Worm (Caenorhabditis elegans) whole organism, young adult: ENCODE measurements around the gene snet-1.

Experiments
- B0336.3 ChIP-seq: fragments of 200-800 bp; sonication (Bioruptor generic); IDR thresholded peaks from 2 replicates; pipeline ENCODE4 v1.3.6; 2022; ENCODE audit warnings: missing genetic modification characterization, missing compliant biosample characterization
- F39B2.1 ChIP-seq: fragments of 200-800 bp; sonication (Bioruptor generic); IDR thresholded peaks from 2 replicates; pipeline ENCODE4 v1.3.6; 2022; ENCODE audit warnings: missing genetic modification reagents, missing genetic modification characterization, missing compliant biosample characterization
- T07F8.4 ChIP-seq: sonication (generic microtip); optimal IDR thresholded peaks from 2 replicates; lab custom pipeline; 2016; ENCODE audit warnings: mild to moderate bottlenecking, missing genetic modification characterization, moderate library complexity, missing compliant biosample characterization
- akir-1 ChIP-seq: fragments of 200-800 bp; sonication (Bioruptor generic); optimal IDR thresholded peaks from 2 replicates; lab custom pipeline; 2018; ENCODE audit warnings: mild to moderate bottlenecking, missing genetic modification characterization, moderate library complexity, missing compliant biosample characterization
- attf-6 ChIP-seq: fragments of 200-800 bp; sonication (Bioruptor generic); IDR thresholded peaks from 2 replicates; pipeline ENCODE4 v1.3.6; 2022; ENCODE audit warnings: missing genetic modification reagents, missing genetic modification characterization, missing compliant biosample characterization
- bed-2 ChIP-seq: fragments of 200-800 bp; sonication (Bioruptor generic); IDR thresholded peaks from 2 replicates; pipeline ENCODE4 v1.3.6; 2022; ENCODE audit warnings: missing genetic modification reagents, missing genetic modification characterization, missing compliant biosample characterization
- egl-44 ChIP-seq: fragments of 200-800 bp; sonication (Bioruptor generic); IDR thresholded peaks from 2 replicates; pipeline ENCODE4 v1.3.6; 2022; ENCODE audit warnings: missing genetic modification reagents, missing genetic modification characterization, missing compliant biosample characterization
- gei-17 ChIP-seq: fragments of 200-800 bp; sonication (Bioruptor generic); optimal IDR thresholded peaks from 2 replicates; lab custom pipeline; 2018; ENCODE audit warnings: mild to moderate bottlenecking, missing genetic modification characterization, missing compliant biosample characterization
- unc-130 ChIP-seq: sonication (generic microtip); optimal IDR thresholded peaks from 2 replicates; lab custom pipeline; 2016; ENCODE audit warnings: missing genetic modification reagents, missing genetic modification characterization, missing compliant biosample characterization
- unc-62 ChIP-seq: fragments of 150-350 bp; optimal IDR thresholded peaks from 2 replicates; lab custom pipeline; 2014; ENCODE audit warnings: missing biosample characterization, missing genetic modification reagents, missing genetic modification characterization

DNA sequence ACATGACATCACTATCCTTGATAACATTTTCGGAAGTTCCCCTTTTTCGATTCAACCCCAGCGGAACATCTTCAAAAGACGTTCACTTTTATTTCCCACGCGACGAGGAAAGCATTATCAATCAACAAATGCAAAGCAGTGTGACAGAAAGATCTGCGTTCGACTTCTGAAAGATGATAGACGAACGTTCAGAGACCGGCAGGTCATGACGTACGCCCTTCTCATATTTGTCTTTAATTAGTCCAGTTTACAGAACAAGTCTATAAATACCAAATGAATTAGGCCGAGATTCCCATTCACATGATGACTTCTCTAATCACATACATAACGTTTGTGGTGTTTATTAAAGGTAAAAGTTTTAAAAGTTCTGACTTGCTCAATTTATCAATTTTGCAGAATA, 14.1 kb downstream of the snet-1 start, which contains the start of gene R11G1.11:
- no peak for TF ChIP-seq attf-6 (GFP tag; lab: Robert Waterston, UW)
- no peak for TF ChIP-seq gei-17 (GFP tag; lab: Kevin White, UChicago)
- TF ChIP-seq bed-2 (GFP tag; lab: Robert Waterston, UW) = no peak
- no peak for TF ChIP-seq akir-1
- TF ChIP-seq F39B2.1 (GFP tag; lab: Robert Waterston, UW) = no peak
- TF ChIP-seq unc-62 (GFP tag; lab: Kevin White, UChicago) = no peak
- TF ChIP-seq unc-130 (GFP tag; lab: Kevin White, UChicago) = no peak
- TF ChIP-seq egl-44 (GFP tag; lab: Robert Waterston, UW) = no peak
- TF ChIP-seq B0336.3 (GFP tag; lab: Robert Waterston, UW) = no peak
- TF ChIP-seq T07F8.4 = no peak
